Worm (Caenorhabditis elegans) whole organism, mixed stage, embryonic: ENCODE data around the gene cec-7.

Experiments
- bed-3 ChIP-seq: fragments of 200-800 bp; sonication (Bioruptor generic); optimal IDR thresholded peaks from 3 replicates; lab custom pipeline; 2018; ENCODE audit warnings: mild to moderate bottlenecking, missing genetic modification characterization, moderate library complexity, missing compliant biosample characterization
- blmp-1 ChIP-seq: fragments of 150-350 bp; optimal IDR thresholded peaks from 2 replicates; lab custom pipeline; 2014; ENCODE audit warnings: missing biosample characterization, missing genetic modification characterization
- ceh-39 ChIP-seq: fragments of 150-350 bp; optimal IDR thresholded peaks from 2 replicates; lab custom pipeline; 2014; ENCODE audit warnings: missing biosample characterization, missing genetic modification characterization
- ceh-43 ChIP-seq: fragments of 200-800 bp; sonication (Bioruptor generic); optimal IDR thresholded peaks from 2 replicates; lab custom pipeline; 2018; ENCODE audit warnings: mild to moderate bottlenecking, missing genetic modification characterization, moderate library complexity, missing compliant biosample characterization
- ceh-83 ChIP-seq: fragments of 200-800 bp; sonication (Bioruptor generic); optimal IDR thresholded peaks from 2 replicates; lab custom pipeline; 2018; ENCODE audit warnings: mild to moderate bottlenecking, missing genetic modification characterization, missing compliant biosample characterization
- ces-1 ChIP-seq: fragments of 150-350 bp; optimal IDR thresholded peaks from 2 replicates; lab custom pipeline; 2014; ENCODE audit warnings: missing biosample characterization, missing genetic modification reagents, missing genetic modification characterization
- cnd-1 ChIP-seq: fragments of 200-800 bp; sonication (Bioruptor generic); optimal IDR thresholded peaks from 2 replicates; lab custom pipeline; 2018; ENCODE audit warnings: mild to moderate bottlenecking, missing genetic modification characterization, missing compliant biosample characterization
- drap-1 ChIP-seq: fragments of 200-800 bp; sonication (Bioruptor generic); optimal IDR thresholded peaks from 3 replicates; lab custom pipeline; 2018; ENCODE audit warnings: mild to moderate bottlenecking, missing genetic modification characterization, missing compliant biosample characterization
- elt-1 ChIP-seq: sonication (generic microtip); optimal IDR thresholded peaks from 2 replicates; lab custom pipeline; 2017; ENCODE audit warnings: missing genetic modification characterization, mild to moderate bottlenecking, missing compliant biosample characterization, antibody characterized with exemption, moderate library complexity, borderline replicate concordance; ENCODE audit not compliant: insufficient read depth
- elt-3 ChIP-seq: fragments of 150-350 bp; optimal IDR thresholded peaks from 2 replicates; lab custom pipeline; 2014; ENCODE audit warnings: missing biosample characterization, missing genetic modification characterization
- flh-1 ChIP-seq: fragments of 200-800 bp; sonication (Bioruptor generic); optimal IDR thresholded peaks from 2 replicates; lab custom pipeline; 2018; ENCODE audit warnings: mild to moderate bottlenecking, missing genetic modification characterization, moderate library complexity, missing compliant biosample characterization
- ham-2 ChIP-seq: fragments of 200-800 bp; sonication (Bioruptor generic); optimal IDR thresholded peaks from 2 replicates; lab custom pipeline; 2018; ENCODE audit warnings: mild to moderate bottlenecking, missing genetic modification characterization, missing compliant biosample characterization
- hlh-1 ChIP-seq: fragments of 150-350 bp; optimal IDR thresholded peaks from 2 replicates; lab custom pipeline; 2014; ENCODE audit warnings: missing biosample characterization, missing genetic modification reagents, missing genetic modification characterization
- lin-13 ChIP-seq: fragments of 150-350 bp; optimal IDR thresholded peaks from 2 replicates; lab custom pipeline; 2014; ENCODE audit warnings: missing biosample characterization, missing genetic modification characterization
- lin-32 ChIP-seq: fragments of 200-800 bp; sonication (Bioruptor generic); optimal IDR thresholded peaks from 2 replicates; lab custom pipeline; 2018; ENCODE audit warnings: mild to moderate bottlenecking, missing genetic modification characterization, missing compliant biosample characterization
- lsy-2 ChIP-seq: fragments of 150-350 bp; optimal IDR thresholded peaks from 2 replicates; lab custom pipeline; 2014; ENCODE audit warnings: missing biosample characterization, missing genetic modification characterization
- mab-5 ChIP-seq: fragments of 150-350 bp; optimal IDR thresholded peaks from 2 replicates; lab custom pipeline; 2014; ENCODE audit warnings: missing biosample characterization, missing genetic modification characterization
- mep-1 ChIP-seq: fragments of 150-350 bp; optimal IDR thresholded peaks from 2 replicates; lab custom pipeline; 2017; ENCODE audit warnings: missing biosample characterization, missing genetic modification reagents, missing genetic modification characterization, inconsistent platforms
- nhr-12 ChIP-seq: fragments of 150-350 bp; optimal IDR thresholded peaks from 2 replicates; lab custom pipeline; 2014; ENCODE audit warnings: missing biosample characterization, missing genetic modification characterization
- nhr-2 ChIP-seq: fragments of 150-350 bp; optimal IDR thresholded peaks from 2 replicates; lab custom pipeline; 2014; ENCODE audit warnings: missing biosample characterization, missing genetic modification characterization
- nhr-237 ChIP-seq: fragments of 150-350 bp; optimal IDR thresholded peaks from 2 replicates; lab custom pipeline; 2014; ENCODE audit warnings: missing biosample characterization, missing genetic modification characterization
- nhr-28 ChIP-seq: fragments of 150-350 bp; optimal IDR thresholded peaks from 2 replicates; lab custom pipeline; 2014; ENCODE audit warnings: missing biosample characterization, missing genetic modification characterization
- nhr-76 ChIP-seq: sonication (generic microtip); optimal IDR thresholded peaks from 2 replicates; lab custom pipeline; 2017; ENCODE audit warnings: missing biosample characterization, missing genetic modification characterization
- pha-4 ChIP-seq: fragments of 150-350 bp; optimal IDR thresholded peaks from 2 replicates; lab custom pipeline; 2018; ENCODE audit warnings: missing biosample characterization, missing genetic modification reagents, missing genetic modification characterization
- snpc-4 ChIP-seq: fragments of 150-350 bp; optimal IDR thresholded peaks from 2 replicates; lab custom pipeline; 2014; ENCODE audit warnings: missing biosample characterization, missing genetic modification characterization
- sptf-1 ChIP-seq: sonication (generic microtip); optimal IDR thresholded peaks from 2 replicates; lab custom pipeline; 2017; ENCODE audit warnings: mild to moderate bottlenecking, missing genetic modification characterization, moderate library complexity, missing compliant biosample characterization
- tbx-8 ChIP-seq: fragments of 200-800 bp; sonication (Bioruptor generic); optimal IDR thresholded peaks from 2 replicates; lab custom pipeline; 2018; ENCODE audit warnings: mild to moderate bottlenecking, missing genetic modification characterization, moderate library complexity, missing compliant biosample characterization
- unc-62 ChIP-seq: fragments of 150-350 bp; optimal IDR thresholded peaks from 2 replicates; lab custom pipeline; 2014; ENCODE audit warnings: missing biosample characterization, missing genetic modification reagents, missing genetic modification characterization
- zip-8 ChIP-seq: fragments of 150-350 bp; optimal IDR thresholded peaks from 2 replicates; lab custom pipeline; 2014; ENCODE audit warnings: missing biosample characterization, missing genetic modification characterization
- ztf-11 ChIP-seq: fragments of 150-350 bp; optimal IDR thresholded peaks from 2 replicates; lab custom pipeline; 2014; ENCODE audit warnings: missing biosample characterization, missing genetic modification characterization

cec-7 gene

ce11 chrIII:12838913-12839366 lies 38.4 kb downstream of the cec-7 start, which contains the start of gene Y37D8A.4:
Y37D8A.4 (minus strand) TSS chrIII:12838963.
- TF ChIP-seq pha-4 (tag; lab: Kevin White, UChicago): no peak
- TF ChIP-seq ceh-39 (tag; lab: Kevin White, UChicago): no peak

ce11 chrIII:12838299-12838698 lies 39.1 kb downstream of the cec-7 start:
- TF ChIP-seq ceh-39 (tag; lab: Kevin White, UChicago) (no peak), elt-1 (tag; lab: Kevin White, UChicago) (no peak), unc-62 (GFP tag; lab: Kevin White, UChicago) (no peak), drap-1 (no peak), mab-5 (tag; lab: Kevin White, UChicago) (no peak), nhr-237 (no peak), pha-4 (tag; lab: Kevin White, UChicago) (no peak), lsy-2 (tag; lab: Kevin White, UChicago) (no peak), cnd-1 (tag; lab: Kevin White, UChicago) (no peak), elt-3 (tag; lab: Kevin White, UChicago) (no peak), ceh-43 (GFP tag; lab: Kevin White, UChicago) (no peak), zip-8 (tag; lab: Kevin White, UChicago) (no peak), nhr-76 (no peak)

- no peak for TF ChIP-seq nhr-12 (tag; lab: Kevin White, UChicago)
- TF ChIP-seq, all 35 proteins: peak for 0
Observed at ce11 chrIII:12836742-12837285, 40.6 kb downstream of the cec-7 start.

- no peak for TF ChIP-seq tbx-8 (GFP tag; lab: Kevin White, UChicago)
- no peak for TF ChIP-seq zip-8 (tag; lab: Kevin White, UChicago)
- no peak for TF ChIP-seq nhr-2 (tag; lab: Kevin White, UChicago)
- no peak for TF ChIP-seq drap-1
- no peak for TF ChIP-seq snpc-4 (tag; lab: Kevin White, UChicago)
- no peak for TF ChIP-seq ceh-43 (GFP tag; lab: Kevin White, UChicago)
- no peak for TF ChIP-seq ces-1
- TF ChIP-seq elt-1 (tag; lab: Kevin White, UChicago): no peak
- TF ChIP-seq nhr-28 (tag; lab: Kevin White, UChicago): no peak
Observed at ce11 chrIII:12833079-12833478, 44.3 kb downstream of the cec-7 start.

- TF ChIP-seq tbx-8 (GFP tag; lab: Kevin White, UChicago) (no peak), pha-4 (tag; lab: Kevin White, UChicago) (no peak), ham-2 (no peak), ztf-11 (tag; lab: Kevin White, UChicago) (no peak), ceh-39 (tag; lab: Kevin White, UChicago) (no peak), elt-3 (tag; lab: Kevin White, UChicago) (no peak), ceh-83 (GFP tag; lab: Kevin White, UChicago) (no peak), flh-1 (GFP tag; lab: Kevin White, UChicago) (no peak), cnd-1 (tag; lab: Kevin White, UChicago) (no peak), zip-8 (tag; lab: Kevin White, UChicago) (no peak), mep-1 (tag; lab: Kevin White, UChicago) (no peak), elt-1 (tag; lab: Kevin White, UChicago) (no peak), bed-3 (GFP tag; lab: Kevin White, UChicago) (no peak), lin-13 (no peak), hlh-1 (tag; lab: Kevin White, UChicago) (no peak), lin-32 (GFP tag; lab: Kevin White, UChicago) (no peak)
Observed at ce11 chrIII:12831696-12832095, 45.7 kb downstream of the cec-7 start.

- TF ChIP-seq nhr-76: no peak
- no peak for TF ChIP-seq sptf-1 (tag; lab: Kevin White, UChicago)
- TF ChIP-seq bed-3 (GFP tag; lab: Kevin White, UChicago): no peak
- TF ChIP-seq pha-4 (tag; lab: Kevin White, UChicago): no peak
- TF ChIP-seq ceh-39 (tag; lab: Kevin White, UChicago): no peak
- no peak for TF ChIP-seq tbx-8 (GFP tag; lab: Kevin White, UChicago)
- no peak for TF ChIP-seq nhr-28 (tag; lab: Kevin White, UChicago)
- no peak for TF ChIP-seq hlh-1 (tag; lab: Kevin White, UChicago)
- TF ChIP-seq drap-1: no peak
- no peak for TF ChIP-seq blmp-1 (tag; lab: Kevin White, UChicago)
- no peak for TF ChIP-seq ceh-83 (GFP tag; lab: Kevin White, UChicago)
- TF ChIP-seq ztf-11 (tag; lab: Kevin White, UChicago): no peak
Observed at ce11 chrIII:12829068-12829467, 48.3 kb downstream of the cec-7 start, which contains the start of gene Y37D8A.3. Y37D8A.3 (plus strand) TSS chrIII:12829368.
